Fruit fly (Drosophila melanogaster): ENCODE data around the gene fid.

fid gene

DNA sequence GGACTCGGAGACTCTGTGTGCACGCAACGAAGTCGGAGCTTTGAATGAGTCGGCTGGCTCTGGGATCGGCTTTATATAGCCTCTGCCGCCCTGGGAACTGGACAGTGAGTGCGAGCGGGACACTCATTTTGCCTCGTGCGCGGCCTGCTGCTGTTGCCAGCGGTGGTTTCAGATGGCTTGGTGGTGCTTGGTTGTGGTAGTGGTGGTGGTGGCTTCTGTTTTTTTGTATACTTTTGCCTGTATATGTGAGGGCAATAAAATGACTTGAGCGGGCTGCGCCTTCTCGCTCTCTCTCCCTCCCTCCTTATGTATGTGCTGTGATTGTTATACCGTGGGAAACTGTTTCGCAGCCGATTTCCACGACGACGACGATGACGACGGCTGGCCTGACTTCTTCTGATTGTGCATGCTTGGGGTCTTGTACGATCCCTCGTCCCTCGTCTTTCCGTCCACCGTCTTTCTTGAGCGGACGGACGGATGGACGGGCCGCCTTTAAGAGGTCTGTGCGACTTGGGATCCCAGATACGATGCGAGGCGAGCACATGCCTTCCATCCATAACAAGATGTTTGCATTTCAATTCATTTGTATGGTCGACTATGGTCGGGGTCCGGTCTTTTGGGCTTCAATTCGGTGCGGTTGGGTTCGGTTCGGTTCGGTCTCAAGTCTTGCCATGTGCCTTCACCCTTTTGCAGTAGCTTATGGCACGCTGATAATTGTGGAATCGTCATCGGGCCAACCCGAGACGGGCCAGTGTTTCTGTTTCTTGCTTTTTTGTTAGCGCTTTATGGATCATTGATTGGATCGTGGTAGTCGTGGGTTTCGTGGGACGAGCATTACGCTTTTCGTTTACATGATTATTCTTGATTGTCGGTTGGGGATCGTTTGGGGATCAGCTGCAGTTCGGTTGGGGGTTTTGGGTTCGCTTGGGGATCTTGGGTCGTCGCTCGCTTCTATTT lies 36.4 kb downstream of the fid start:
- TF ChIP-seq gcm (GFP tag; optimal IDR thresholded peaks at IDR 0.05) = peak; percentile 80
- no peak for TF ChIP-seq stwl (tag; optimal IDR thresholded peaks at IDR 0.05)
- TF ChIP-seq sima (GFP tag; optimal IDR thresholded peaks at IDR 0.05) = no peak
- no peak for TF ChIP-seq CG7745 (tag; optimal IDR thresholded peaks at IDR 0.05)
- no peak for TF ChIP-seq mld (GFP tag; IDR thresholded peaks at IDR 0.05; ENCODE audit: partially characterized antibody)
- no peak for TF ChIP-seq aop (GFP tag; IDR thresholded peaks at IDR 0.05)
- TF ChIP-seq ham (GFP tag; IDR thresholded peaks at IDR 0.05) = no peak
- no peak for TF ChIP-seq Sry-β (GFP tag; optimal IDR thresholded peaks at IDR 0.05)
- TF ChIP-seq HLH4C (GFP tag; IDR thresholded peaks at IDR 0.05; ENCODE audit: partially characterized antibody) = peak; percentile 30; the same call in 1 of the 3 replicates
- no peak for TF ChIP-seq al (GFP tag; IDR thresholded peaks at IDR 0.05)
- TF ChIP-seq Atf-2 (GFP tag; optimal IDR thresholded peaks at IDR 0.05) = no peak
- TF ChIP-seq dm (GFP tag; optimal IDR thresholded peaks at IDR 0.05) = peak; percentile 76
- TF ChIP-seq CG8924 (tag; optimal IDR thresholded peaks at IDR 0.05) = peak; percentile 29
- no peak for TF ChIP-seq usp (GFP tag; optimal IDR thresholded peaks at IDR 0.05)
- no peak for TF ChIP-seq slbo (GFP tag; IDR thresholded peaks at IDR 0.05)
- no peak for TF ChIP-seq CG2129 (GFP tag; IDR thresholded peaks at IDR 0.05; ENCODE audit: partially characterized antibody)
- TF ChIP-seq Bgb (GFP tag; IDR thresholded peaks at IDR 0.05; ENCODE audit: partially characterized antibody) = peak; percentile 45; the same call in 1 of the 2 replicates
- no peak for TF ChIP-seq Dek (tag; optimal IDR thresholded peaks at IDR 0.05)
- TF ChIP-seq salm (tag; optimal IDR thresholded peaks at IDR 0.05) = no peak
- peak; percentile 42; the same call in 1 of the 2 replicates for TF ChIP-seq amos (GFP tag; IDR thresholded peaks at IDR 0.05; ENCODE audit: partially characterized antibody)
- TF ChIP-seq rib (GFP tag; IDR thresholded peaks at IDR 0.05) = no peak
- peak; percentile 19 for TF ChIP-seq CG8290 (GFP tag; optimal IDR thresholded peaks at IDR 0.05)
- TF ChIP-seq CG8290 (tag; optimal IDR thresholded peaks at IDR 0.05) = no peak
- TF ChIP-seq Xrp1 (GFP tag; IDR thresholded peaks at IDR 0.05) = no peak
- peak; percentile 42; the same call in 1 of the 2 replicates for TF ChIP-seq CG32767 (GFP tag; IDR thresholded peaks at IDR 0.05)
- peak; percentile 45 for TF ChIP-seq CG11504 (tag; optimal IDR thresholded peaks at IDR 0.05)
- TF ChIP-seq tup (GFP tag; optimal IDR thresholded peaks at IDR 0.05) = no peak
- no peak for TF ChIP-seq CG6813 (GFP tag; optimal IDR thresholded peaks at IDR 0.05)
- TF ChIP-seq ken (GFP tag; IDR thresholded peaks at IDR 0.05) = peak; percentile 51; the same call in 1 of the 3 replicates
- TF ChIP-seq CG18476 (GFP tag; optimal IDR thresholded peaks at IDR 0.05) = no peak
- peak; percentile 74; the same call in 1 of the 2 replicates for TF ChIP-seq sens-2 (GFP tag; IDR thresholded peaks at IDR 0.05)
- no peak for TF ChIP-seq Fer1 (GFP tag; optimal IDR thresholded peaks at IDR 0.05)
- no peak for TF ChIP-seq Gug (GFP tag; IDR thresholded peaks at IDR 0.05)
- TF ChIP-seq CG11247 (GFP tag; IDR thresholded peaks at IDR 0.05) = no peak
- TF ChIP-seq CG2202 (tag; optimal IDR thresholded peaks at IDR 0.05) = peak; percentile 6
- 0 out of 3 replicates have a peak, but pooled peaks have one; percentile 60 for TF ChIP-seq CG2199 (GFP tag; IDR thresholded peaks at IDR 0.05)
- TF ChIP-seq Ssrp (tag; optimal IDR thresholded peaks at IDR 0.05) = no peak
- TF ChIP-seq CG10274 (GFP tag; optimal IDR thresholded peaks at IDR 0.05) = no peak
- no peak for TF ChIP-seq Ada2b (GFP tag; IDR thresholded peaks at IDR 0.05)
- no peak for TF ChIP-seq B-H2 (GFP tag; optimal IDR thresholded peaks at IDR 0.05)
- TF ChIP-seq CG7271 (tag; optimal IDR thresholded peaks at IDR 0.05) = no peak
- peak; percentile 6 for TF ChIP-seq CG13424 (tag; optimal IDR thresholded peaks at IDR 0.05)
- peak; percentile 43 for TF ChIP-seq MTF-1 (GFP tag; optimal IDR thresholded peaks at IDR 0.05; ENCODE audit: borderline replicate concordance)
- no peak for TF ChIP-seq fd96Cb (tag; optimal IDR thresholded peaks at IDR 0.05)
- TF ChIP-seq corto (GFP tag; optimal IDR thresholded peaks at IDR 0.05) = peak; percentile 23
- no peak for TF ChIP-seq jigr1 (GFP tag; IDR thresholded peaks at IDR 0.05)
- TF ChIP-seq CG17328 (GFP tag; IDR thresholded peaks at IDR 0.05) = peak; percentile 38; the same call in 1 of the 2 replicates
- TF ChIP-seq sug (tag; optimal IDR thresholded peaks at IDR 0.05) = peak; percentile 76
